Worm (Caenorhabditis elegans) whole organism, early embryonic: ENCODE data around the gene hpo-19.

ENCODE experiments used
- B0310.2 ChIP-seq: sonication (generic microtip); optimal IDR thresholded peaks from 2 replicates; lab custom pipeline; 2016; ENCODE audit warnings: mild to moderate bottlenecking, missing genetic modification characterization, missing compliant biosample characterization
- F13C5.2 ChIP-seq: sonication (generic microtip); optimal IDR thresholded peaks from 2 replicates; lab custom pipeline; 2017; ENCODE audit warnings: mild to moderate bottlenecking, missing genetic modification characterization, inconsistent platforms, missing compliant biosample characterization
- aly-1 ChIP-seq: sonication (generic microtip); optimal IDR thresholded peaks from 2 replicates; lab custom pipeline; 2016; ENCODE audit warnings: missing genetic modification characterization, missing compliant biosample characterization
- ama-1 ChIP-seq: fragments of 150-350 bp; optimal IDR thresholded peaks from 2 replicates; lab custom pipeline; 2014
- ceh-13 ChIP-seq: fragments of 200-800 bp; sonication (Bioruptor generic); optimal IDR thresholded peaks from 2 replicates; lab custom pipeline; 2018; ENCODE audit warnings: mild to moderate bottlenecking, missing genetic modification characterization, missing compliant biosample characterization
- ceh-36 ChIP-seq: sonication (generic microtip); optimal IDR thresholded peaks from 2 replicates; lab custom pipeline; 2016; ENCODE audit warnings: missing genetic modification characterization, inconsistent platforms, missing compliant biosample characterization
- ets-7 ChIP-seq: sonication (generic microtip); optimal IDR thresholded peaks from 2 replicates; lab custom pipeline; 2016; ENCODE audit warnings: missing genotype, missing genetic modification characterization, missing compliant biosample characterization
- flt-1 ChIP-seq: fragments of 200-800 bp; sonication (Bioruptor generic); IDR thresholded peaks from 2 replicates; pipeline ENCODE4 v1.3.6; 2022; ENCODE audit warnings: missing genetic modification characterization, missing compliant biosample characterization
- hmbx-1 ChIP-seq: sonication (generic microtip); optimal IDR thresholded peaks from 2 replicates; lab custom pipeline; 2016; ENCODE audit warnings: mild to moderate bottlenecking, missing genetic modification characterization, missing compliant biosample characterization
- hmg-4 ChIP-seq: fragments of 200-800 bp; sonication (Bioruptor generic); optimal IDR thresholded peaks from 2 replicates; lab custom pipeline; 2018; ENCODE audit warnings: mild to moderate bottlenecking, missing genetic modification characterization, missing compliant biosample characterization
- hnd-1 ChIP-seq: sonication (generic microtip); optimal IDR thresholded peaks from 2 replicates; lab custom pipeline; 2016; ENCODE audit warnings: missing genetic modification characterization, missing compliant biosample characterization
- pes-1 ChIP-seq: fragments of 200-800 bp; sonication (Bioruptor generic); IDR thresholded peaks from 2 replicates; pipeline ENCODE4 v1.3.6; 2022; ENCODE audit warnings: missing genetic modification reagents, missing genetic modification characterization, missing compliant biosample characterization
- scrt-1 ChIP-seq: fragments of 200-800 bp; sonication (Bioruptor generic); IDR thresholded peaks from 2 replicates; pipeline ENCODE4 v1.3.6; 2022; ENCODE audit warnings: missing genetic modification characterization, missing compliant biosample characterization
- sea-1 ChIP-seq: fragments of 200-800 bp; sonication (Bioruptor generic); conservative IDR thresholded peaks from 2 replicates; pipeline ENCODE4 v1.3.6; 2022; ENCODE audit warnings: missing genetic modification characterization, missing compliant biosample characterization
- tbx-11 ChIP-seq: fragments of 200-800 bp; sonication (Bioruptor generic); IDR thresholded peaks from 2 replicates; pipeline ENCODE4 v1.3.6; 2022; ENCODE audit warnings: missing genetic modification characterization, missing compliant biosample characterization
- tbx-37 ChIP-seq: fragments of 200-800 bp; sonication (Bioruptor generic); conservative IDR thresholded peaks from 2 replicates; pipeline ENCODE4 v1.3.6; 2022; ENCODE audit warnings: missing genetic modification reagents, missing genetic modification characterization, missing compliant biosample characterization
- tra-4 ChIP-seq: sonication (generic microtip); optimal IDR thresholded peaks from 2 replicates; lab custom pipeline; 2017; ENCODE audit warnings: missing genetic modification characterization, missing compliant biosample characterization

hpo-19 gene

ce11 chrV:6426843-6427242, 9.6 kb upstream of the hpo-19 start, which contains the start of gene atp-4:
TSS of gene atp-4 (minus strand) at chrV:6427112.
- TF ChIP-seq hmbx-1: no peak

ce11 chrV:6427433-6427832, 9.0 kb upstream of the hpo-19 start:
- TF ChIP-seq sea-1 (GFP tag; lab: Robert Waterston, UW) (no peak), F13C5.2 (tag; lab: Kevin White, UChicago) (peak; percentile 10), pes-1 (GFP tag; lab: Robert Waterston, UW) (no peak)

- no peak for TF ChIP-seq tra-4 (tag; lab: Kevin White, UChicago)
- no peak for TF ChIP-seq tbx-37 (GFP tag; lab: Robert Waterston, UW)
- no peak for TF ChIP-seq aly-1 (tag; lab: Kevin White, UChicago)
- no peak for TF ChIP-seq hnd-1 (tag; lab: Kevin White, UChicago)
- TF ChIP-seq B0310.2 (tag; lab: Kevin White, UChicago): no peak
- TF ChIP-seq tbx-11 (GFP tag; lab: Robert Waterston, UW): no peak
- no peak for TF ChIP-seq scrt-1 (GFP tag; lab: Robert Waterston, UW)
- TF ChIP-seq ceh-13: no peak
- no peak for TF ChIP-seq ets-7
- TF ChIP-seq F13C5.2 (tag; lab: Kevin White, UChicago): no peak
- no peak for TF ChIP-seq sea-1 (GFP tag; lab: Robert Waterston, UW)
- no peak for TF ChIP-seq pes-1 (GFP tag; lab: Robert Waterston, UW)
- TF ChIP-seq ama-1: no peak
- TF ChIP-seq flt-1: no peak
- TF ChIP-seq hmbx-1: no peak
- no peak for TF ChIP-seq hmg-4 (GFP tag; lab: Kevin White, UChicago)
- TF ChIP-seq ceh-36: no peak
These were observed 6.5 kb upstream of the hpo-19 start, which contains the start of gene alh-4 for ce11 chrV:6429870-6430339. TSS of gene alh-4 (minus strand) at chrV:6429920.

- TF ChIP-seq tbx-11 (GFP tag; lab: Robert Waterston, UW): no peak
- TF ChIP-seq hmbx-1: no peak
- TF ChIP-seq tra-4 (tag; lab: Kevin White, UChicago): no peak
- no peak for TF ChIP-seq ets-7
- TF ChIP-seq ceh-13: no peak
- no peak for TF ChIP-seq sea-1 (GFP tag; lab: Robert Waterston, UW)
- TF ChIP-seq aly-1 (tag; lab: Kevin White, UChicago): no peak
- no peak for TF ChIP-seq hnd-1 (tag; lab: Kevin White, UChicago)
- TF ChIP-seq ama-1: no peak
- no peak for TF ChIP-seq ceh-36
- no peak for TF ChIP-seq flt-1
- TF ChIP-seq B0310.2 (tag; lab: Kevin White, UChicago): no peak
- no peak for TF ChIP-seq hmg-4 (GFP tag; lab: Kevin White, UChicago)
- TF ChIP-seq pes-1 (GFP tag; lab: Robert Waterston, UW): no peak
These were observed 5.7 kb upstream of the hpo-19 start for ce11 chrV:6430526-6431371.

ce11 chrV:6433446-6434178, 2.8 kb upstream of the hpo-19 start, which contains the start of the genes gad-1 and erfa-1:
TSS of gene gad-1 (minus strand) at chrV:6433496.
TSS of gene erfa-1 (plus strand) at chrV:6434128.
- TF ChIP-seq tbx-11 (GFP tag; lab: Robert Waterston, UW) (no peak), sea-1 (GFP tag; lab: Robert Waterston, UW) (no peak), hmg-4 (GFP tag; lab: Kevin White, UChicago) (no peak), pes-1 (GFP tag; lab: Robert Waterston, UW) (no peak), ceh-13 (no peak), F13C5.2 (tag; lab: Kevin White, UChicago) (no peak), tbx-37 (GFP tag; lab: Robert Waterston, UW) (peak; percentile 71)

ce11 chrV:6438601-6439000, 2.2 kb downstream of the hpo-19 start, which contains the start of gene T05H4.4:
TSS of gene T05H4.4 (plus strand) at chrV:6438901.
- no peak for TF ChIP-seq F13C5.2 (tag; lab: Kevin White, UChicago)
- TF ChIP-seq tbx-37 (GFP tag; lab: Robert Waterston, UW): no peak
- no peak for TF ChIP-seq hnd-1 (tag; lab: Kevin White, UChicago)
- no peak for TF ChIP-seq scrt-1 (GFP tag; lab: Robert Waterston, UW)
- no peak for TF ChIP-seq pes-1 (GFP tag; lab: Robert Waterston, UW)
- TF ChIP-seq ets-7: no peak
- no peak for TF ChIP-seq flt-1
- no peak for TF ChIP-seq hmg-4 (GFP tag; lab: Kevin White, UChicago)
- TF ChIP-seq sea-1 (GFP tag; lab: Robert Waterston, UW): no peak
- TF ChIP-seq tbx-11 (GFP tag; lab: Robert Waterston, UW): no peak

- TF ChIP-seq ceh-13: no peak
- TF ChIP-seq F13C5.2 (tag; lab: Kevin White, UChicago): no peak
- TF ChIP-seq ets-7: no peak
- TF ChIP-seq ceh-36: no peak
- TF ChIP-seq aly-1 (tag; lab: Kevin White, UChicago): no peak
- no peak for TF ChIP-seq hnd-1 (tag; lab: Kevin White, UChicago)
- TF ChIP-seq hmbx-1: no peak
- TF ChIP-seq pes-1 (GFP tag; lab: Robert Waterston, UW): no peak
- TF ChIP-seq tra-4 (tag; lab: Kevin White, UChicago): no peak
- no peak for TF ChIP-seq scrt-1 (GFP tag; lab: Robert Waterston, UW)
- TF ChIP-seq ama-1: no peak
- no peak for TF ChIP-seq tbx-11 (GFP tag; lab: Robert Waterston, UW)
- no peak for TF ChIP-seq tbx-37 (GFP tag; lab: Robert Waterston, UW)
- TF ChIP-seq hmg-4 (GFP tag; lab: Kevin White, UChicago): no peak
- TF ChIP-seq sea-1 (GFP tag; lab: Robert Waterston, UW): no peak
- TF ChIP-seq B0310.2 (tag; lab: Kevin White, UChicago): no peak
- TF ChIP-seq flt-1: no peak
These were observed 5.2 kb downstream of the hpo-19 start, which contains the start of gene T05H4.15 for ce11 chrV:6441613-6442012. TSS of gene T05H4.15 (minus strand) at chrV:6441713.
